Fruit fly (Drosophila melanogaster) whole organism, pupa: Measurements from ENCODE around the gene CG2186.

Experiments used
- CG10348 ChIP-seq: fragments of 200-800 bp; sonication (Bioruptor generic); IDR thresholded peaks from 2 replicates; pipeline ENCODE4 v1.3.6; 2022; ENCODE audit warnings: missing biosample characterization, missing genetic modification characterization
- CG13204 ChIP-seq: fragments of 200-800 bp; sonication (Bioruptor generic); optimal IDR thresholded peaks from 2 replicates; lab custom pipeline; 2018; ENCODE audit warnings: missing biosample characterization, mild to moderate bottlenecking, missing genetic modification characterization, moderate library complexity
- CG32121 ChIP-seq: fragments of 200-800 bp; sonication (Bioruptor generic); IDR thresholded peaks from 2 replicates; pipeline ENCODE4 v1.3.6; 2022; ENCODE audit warnings: missing biosample characterization, missing genetic modification characterization
- CG34367 ChIP-seq: fragments of 200-800 bp; sonication (Bioruptor generic); optimal IDR thresholded peaks from 2 replicates; lab custom pipeline; 2018; ENCODE audit warnings: missing biosample characterization, mild to moderate bottlenecking, missing genetic modification characterization
- CG8159 ChIP-seq: fragments of 200-800 bp; sonication (Bioruptor generic); optimal IDR thresholded peaks from 3 replicates; lab custom pipeline; 2018; ENCODE audit warnings: missing biosample characterization, mild to moderate bottlenecking, missing genetic modification characterization, moderate library complexity
- CG8301 ChIP-seq: fragments of 200-800 bp; sonication (Bioruptor generic); optimal IDR thresholded peaks from 2 replicates; lab custom pipeline; 2018; ENCODE audit warnings: missing biosample characterization, mild to moderate bottlenecking, missing genetic modification characterization
- CG9948 ChIP-seq: fragments of 200-800 bp; sonication (Bioruptor generic); optimal IDR thresholded peaks from 2 replicates; lab custom pipeline; 2018; ENCODE audit warnings: missing biosample characterization, mild to moderate bottlenecking, missing genetic modification characterization, moderate library complexity
- D1 ChIP-seq: fragments of 200-800 bp; sonication (Bioruptor generic); optimal IDR thresholded peaks from 2 replicates; lab custom pipeline; 2018; ENCODE audit warnings: missing biosample characterization, mild to moderate bottlenecking, missing genetic modification characterization, moderate library complexity
- EcR ChIP-seq: fragments of 200-800 bp; sonication (Bioruptor generic); optimal IDR thresholded peaks from 3 replicates; lab custom pipeline; 2019; ENCODE audit warnings: missing biosample characterization, missing genetic modification characterization, mild to moderate bottlenecking, moderate library complexity, missing genetic modification reagents
- Pif1A ChIP-seq: fragments of 200-800 bp; sonication (Bioruptor generic); optimal IDR thresholded peaks from 3 replicates; lab custom pipeline; 2016; ENCODE audit warnings: missing biosample characterization, missing genetic modification characterization
- Pif1B ChIP-seq: fragments of 200-800 bp; sonication (Bioruptor generic); optimal IDR thresholded peaks from 3 replicates; lab custom pipeline; 2016; ENCODE audit warnings: missing biosample characterization, missing genetic modification characterization
- Snoo ChIP-seq: fragments of 200-800 bp; sonication (Bioruptor generic); optimal IDR thresholded peaks from 3 replicates; lab custom pipeline; 2017; ENCODE audit warnings: missing biosample characterization, mild to moderate bottlenecking, missing genetic modification characterization, inconsistent platforms
- fd96Ca ChIP-seq: fragments of 200-800 bp; sonication (Bioruptor generic); IDR thresholded peaks from 3 replicates; pipeline ENCODE4 v1.3.6; 2022; ENCODE audit warnings: missing biosample characterization, missing genetic modification characterization
- gl ChIP-seq: fragments of 200-800 bp; sonication (Bioruptor generic); optimal IDR thresholded peaks from 2 replicates; lab custom pipeline; 2018; ENCODE audit warnings: missing biosample characterization, mild to moderate bottlenecking, missing genetic modification characterization

Gene CG2186

dm6 chrX:10906222-10906866, 48.9 kb downstream of the CG2186 start:
- TF ChIP-seq CG8301 (tag; lab: Kevin White, UChicago) = no peak
- no peak for TF ChIP-seq Pif1A
- TF ChIP-seq EcR (GFP tag; lab: Kevin White, UChicago) = no peak
- TF ChIP-seq CG9948 (tag; lab: Kevin White, UChicago) = no peak
- TF ChIP-seq CG32121 (GFP tag; lab: Robert Waterston, UW) = no peak
- no peak for TF ChIP-seq CG8159 (tag; lab: Kevin White, UChicago)
- no peak for TF ChIP-seq gl (tag; lab: Kevin White, UChicago)
- no peak for TF ChIP-seq CG10348 (GFP tag; lab: Robert Waterston, UW)
- TF ChIP-seq CG34367 (tag; lab: Kevin White, UChicago) = no peak
- no peak for TF ChIP-seq Snoo (tag; lab: Kevin White, UChicago)
- TF ChIP-seq D1 (tag; lab: Kevin White, UChicago) = no peak
- no peak for TF ChIP-seq fd96Ca (GFP tag; lab: Robert Waterston, UW)
- no peak for TF ChIP-seq Pif1B (GFP tag; lab: Kevin White, UChicago)
- no peak for TF ChIP-seq CG13204 (GFP tag; lab: Kevin White, UChicago)

dm6 chrX:10912585-10912984, 55.1 kb downstream of the CG2186 start:
- TF ChIP-seq gl (tag; lab: Kevin White, UChicago) = no peak
- TF ChIP-seq CG34367 (tag; lab: Kevin White, UChicago) = no peak
- no peak for TF ChIP-seq CG9948 (tag; lab: Kevin White, UChicago)
- no peak for TF ChIP-seq Pif1B (GFP tag; lab: Kevin White, UChicago)
- no peak for TF ChIP-seq CG8301 (tag; lab: Kevin White, UChicago)
- TF ChIP-seq CG8159 (tag; lab: Kevin White, UChicago) = no peak
- TF ChIP-seq fd96Ca (GFP tag; lab: Robert Waterston, UW) = no peak
